Fruit fly (Drosophila melanogaster) whole organism, adult: ENCODE data around the gene CG4045.

Experiments used
- CG5204 ChIP-seq: fragments of 200-800 bp; sonication (Bioruptor generic); optimal IDR thresholded peaks from 2 replicates; lab custom pipeline; 2016; ENCODE audit warnings: missing biosample characterization, missing genetic modification characterization
- CG7045 ChIP-seq: fragments of 200-800 bp; sonication (Bioruptor generic); optimal IDR thresholded peaks from 2 replicates; lab custom pipeline; 2017; ENCODE audit warnings: missing biosample characterization, mild to moderate bottlenecking, missing genetic modification characterization
- CG7101 ChIP-seq: fragments of 200-800 bp; sonication (Bioruptor generic); optimal IDR thresholded peaks from 2 replicates; lab custom pipeline; 2018; ENCODE audit warnings: missing biosample characterization, mild to moderate bottlenecking, missing genetic modification characterization, moderate library complexity
- Crg-1 ChIP-seq: fragments of 200-800 bp; sonication (Bioruptor generic); optimal IDR thresholded peaks from 2 replicates; lab custom pipeline; 2016; ENCODE audit warnings: missing biosample characterization, missing genetic modification characterization
- Hr96 ChIP-seq: fragments of 200-800 bp; sonication (Bioruptor generic); optimal IDR thresholded peaks from 2 replicates; lab custom pipeline; 2016; ENCODE audit warnings: missing biosample characterization, missing genetic modification characterization
- cic ChIP-seq: fragments of 200-800 bp; sonication (Bioruptor generic); optimal IDR thresholded peaks from 2 replicates; lab custom pipeline; 2017; ENCODE audit warnings: missing biosample characterization, mild to moderate bottlenecking, missing genetic modification characterization, moderate library complexity
- cnc ChIP-seq, 2 experiments: fragments of >200 bp; optimal IDR thresholded peaks; 2 replicates each; lab custom pipeline; 2017
- kay ChIP-seq: fragments of 200-800 bp; sonication (Bioruptor generic); peaks from one replicate; lab custom pipeline; 2016; ENCODE audit warnings: missing biosample characterization, missing genetic modification characterization, borderline replicate concordance
- pad ChIP-seq: fragments of 200-800 bp; sonication (Bioruptor generic); optimal IDR thresholded peaks from 3 replicates; lab custom pipeline; 2017; ENCODE audit warnings: missing biosample characterization, missing genetic modification characterization, mild to moderate bottlenecking, moderate library complexity, missing genetic modification reagents

DNA sequence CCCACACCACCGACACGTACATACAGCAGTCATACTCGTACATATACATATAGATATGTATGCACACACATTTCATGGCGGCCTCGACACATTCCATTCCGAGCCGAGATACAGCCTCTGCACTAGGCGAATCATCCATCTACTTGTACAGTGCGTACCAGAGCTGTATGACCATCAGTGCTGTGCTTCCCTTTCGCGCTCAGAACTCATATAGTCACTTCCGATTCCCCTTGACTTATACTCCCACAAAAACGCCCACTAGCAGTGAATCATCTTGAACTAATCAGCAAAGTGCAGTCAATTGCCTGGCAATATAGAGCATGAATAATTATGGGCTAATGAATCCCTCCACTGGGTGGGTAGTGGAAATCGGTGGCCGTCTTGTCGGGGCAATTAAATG is 14.1 kb upstream of the CG4045 start:
- TF ChIP-seq pad (GFP tag; lab: Kevin White, UChicago) (no peak), CG7101 (tag; lab: Kevin White, UChicago) (no peak), kay (GFP tag; lab: Kevin White, UChicago) (no peak), Crg-1 (GFP tag; lab: Kevin White, UChicago) (no peak), Hr96 (GFP tag; lab: Kevin White, UChicago) (no peak), CG5204 (no peak), cnc (optimal IDR thresholded peaks at IDR 0.05; lab: Kevin White, UChicago) (no peak), cic (no peak), CG7045 (GFP tag; lab: Kevin White, UChicago) (no peak)
